Worm (Caenorhabditis elegans): ENCODE results near the gene rgs-9.

- TF ChIP-seq rec-8 (tag; optimal IDR thresholded peaks at IDR 0.05) (no peak), ama-1 (optimal IDR thresholded peaks at IDR 0.05) (no peak), ama-1 (GFP tag; optimal IDR thresholded peaks at IDR 0.05) (no peak), madf-8 (GFP tag; conservative IDR thresholded peaks at IDR 0.05) (no peak), snpc-4 (GFP tag; optimal IDR thresholded peaks at IDR 0.05) (no peak), snpc-4 (tag; optimal IDR thresholded peaks at IDR 0.05) (no peak), nhr-90 (tag; optimal IDR thresholded peaks at IDR 0.05) (no peak), Y67H2A.10 (GFP tag; conservative IDR thresholded peaks at IDR 0.05) (no peak)
These were observed 49.4 kb downstream of the rgs-9 start for ce11 chrX:1964411-1964810.

All from whole organism, young adult.